Worm (Caenorhabditis elegans) whole organism, L3 larva: ENCODE results near the gene srz-95.

ENCODE experiments used
- R02D3.7 ChIP-seq: fragments of 150-350 bp; optimal IDR thresholded peaks from 2 replicates; lab custom pipeline; 2014; ENCODE audit warnings: missing biosample characterization, missing genetic modification characterization
- ZK546.5 ChIP-seq: sonication (generic microtip); optimal IDR thresholded peaks from 2 replicates; lab custom pipeline; 2017; ENCODE audit warnings: missing biosample characterization, missing genetic modification characterization
- aly-2 ChIP-seq: fragments of 150-350 bp; optimal IDR thresholded peaks from 2 replicates; lab custom pipeline; 2014; ENCODE audit warnings: missing biosample characterization, missing genetic modification characterization
- ceh-16 ChIP-seq: sonication (generic microtip); optimal IDR thresholded peaks from 2 replicates; lab custom pipeline; 2017; ENCODE audit warnings: missing biosample characterization, missing genetic modification characterization
- ceh-28 ChIP-seq: fragments of 150-350 bp; optimal IDR thresholded peaks from 2 replicates; lab custom pipeline; 2014; ENCODE audit warnings: missing biosample characterization, missing genetic modification reagents, missing genetic modification characterization
- ceh-9 ChIP-seq: sonication (generic microtip); optimal IDR thresholded peaks from 2 replicates; lab custom pipeline; 2018; ENCODE audit warnings: missing biosample characterization, missing genetic modification characterization
- daf-12 ChIP-seq: fragments of 150-350 bp; optimal IDR thresholded peaks from 2 replicates; lab custom pipeline; 2014; ENCODE audit warnings: missing biosample characterization, missing genetic modification reagents, missing genetic modification characterization
- egl-27 ChIP-seq: sonication (generic microtip); optimal IDR thresholded peaks from 4 replicates; lab custom pipeline; 2017; ENCODE audit warnings: missing biosample characterization, missing genetic modification reagents, missing genetic modification characterization
- elt-1 ChIP-seq: fragments of 150-350 bp; optimal IDR thresholded peaks from 2 replicates; lab custom pipeline; 2014; ENCODE audit warnings: missing biosample characterization, missing genetic modification characterization
- elt-2 ChIP-seq: sonication (generic microtip); optimal IDR thresholded peaks from 2 replicates; lab custom pipeline; 2016; ENCODE audit warnings: missing genetic modification reagents, mild to moderate bottlenecking, missing genetic modification characterization, missing compliant biosample characterization
- elt-3 ChIP-seq, 3 experiments: fragments of 150-350 bp in 1 of 3; sonication (generic microtip) in 2 of 3; optimal IDR thresholded peaks; 2 replicates in 2 of 3; 4 replicates in 1 of 3; lab custom pipeline; 2014 to 2017; ENCODE audit warnings: missing biosample characterization in 3 of 3, missing genetic modification characterization in 3 of 3
- eor-1 ChIP-seq, 2 experiments: fragments of 150-350 bp; optimal IDR thresholded peaks; 2 replicates each; lab custom pipeline; 2014 to 2018; ENCODE audit warnings: missing biosample characterization in 2 of 2, missing genetic modification characterization in 2 of 2
- fkh-10 ChIP-seq: sonication (generic microtip); optimal IDR thresholded peaks from 2 replicates; lab custom pipeline; 2017; ENCODE audit warnings: missing biosample characterization, missing genetic modification reagents, missing genetic modification characterization
- fkh-2 ChIP-seq: fragments of 150-350 bp; optimal IDR thresholded peaks from 2 replicates; lab custom pipeline; 2014; ENCODE audit warnings: missing biosample characterization, missing genetic modification reagents, missing genetic modification characterization
- fos-1 ChIP-seq: fragments of 150-350 bp; optimal IDR thresholded peaks from 2 replicates; lab custom pipeline; 2014; ENCODE audit warnings: missing biosample characterization, missing genetic modification characterization
- jun-1 ChIP-seq: fragments of 150-350 bp; optimal IDR thresholded peaks from 2 replicates; lab custom pipeline; 2014; ENCODE audit warnings: missing biosample characterization, missing genetic modification reagents, missing genetic modification characterization
- lin-15B ChIP-seq: fragments of 150-350 bp; optimal IDR thresholded peaks from 2 replicates; lab custom pipeline; 2014; ENCODE audit warnings: missing biosample characterization, missing genetic modification characterization
- lin-39 ChIP-seq: fragments of 150-350 bp; optimal IDR thresholded peaks from 2 replicates; lab custom pipeline; 2018; ENCODE audit warnings: missing biosample characterization, missing genetic modification reagents, missing genetic modification characterization
- lsy-12 ChIP-seq: sonication (generic microtip); optimal IDR thresholded peaks from 2 replicates; lab custom pipeline; 2016; ENCODE audit warnings: mild to moderate bottlenecking, missing genetic modification characterization, missing compliant biosample characterization
- mdl-1 ChIP-seq: fragments of 150-350 bp; optimal IDR thresholded peaks from 2 replicates; lab custom pipeline; 2014; ENCODE audit warnings: missing biosample characterization, missing genetic modification characterization
- mml-1 ChIP-seq: fragments of 150-350 bp; sonication (generic microtip); optimal IDR thresholded peaks from 3 replicates; lab custom pipeline; 2014; ENCODE audit warnings: missing biosample characterization, missing genetic modification characterization
- nfya-1 ChIP-seq: sonication (generic microtip); optimal IDR thresholded peaks from 2 replicates; lab custom pipeline; 2017; ENCODE audit warnings: missing genetic modification characterization, mild to moderate bottlenecking, missing compliant biosample characterization, antibody characterized with exemption, moderate library complexity; ENCODE audit not compliant: insufficient read depth
- nhr-11 ChIP-seq: fragments of 150-350 bp; optimal IDR thresholded peaks from 2 replicates; lab custom pipeline; 2014; ENCODE audit warnings: missing biosample characterization, missing genetic modification characterization
- nhr-23 ChIP-seq: fragments of 150-350 bp; optimal IDR thresholded peaks from 2 replicates; lab custom pipeline; 2014; ENCODE audit warnings: missing biosample characterization, missing genetic modification reagents, missing genetic modification characterization
- nhr-237 ChIP-seq: fragments of 150-350 bp; optimal IDR thresholded peaks from 2 replicates; lab custom pipeline; 2014; ENCODE audit warnings: missing biosample characterization, missing genetic modification characterization
- nhr-25 ChIP-seq: sonication (generic microtip); optimal IDR thresholded peaks from 2 replicates; lab custom pipeline; 2017; ENCODE audit warnings: missing biosample characterization, missing genetic modification characterization
- nhr-28 ChIP-seq: fragments of 150-350 bp; optimal IDR thresholded peaks from 2 replicates; lab custom pipeline; 2014; ENCODE audit warnings: missing biosample characterization, missing genetic modification characterization
- nhr-76 ChIP-seq: fragments of 150-350 bp; sonication (generic microtip); optimal IDR thresholded peaks from 5 replicates; lab custom pipeline; 2014; ENCODE audit warnings: missing biosample characterization, missing genetic modification characterization
- nhr-77 ChIP-seq: fragments of 150-350 bp; optimal IDR thresholded peaks from 2 replicates; lab custom pipeline; 2014; ENCODE audit warnings: missing biosample characterization, missing genetic modification characterization
- pha-4 ChIP-seq: fragments of 150-350 bp; optimal IDR thresholded peaks from 2 replicates; lab custom pipeline; 2014; ENCODE audit warnings: missing biosample characterization, missing genetic modification reagents, missing genetic modification characterization
- pqm-1 ChIP-seq: fragments of 150-350 bp; optimal IDR thresholded peaks from 2 replicates; lab custom pipeline; 2017; ENCODE audit warnings: missing biosample characterization, missing genetic modification characterization, inconsistent platforms
- sea-2 ChIP-seq: fragments of 150-350 bp; sonication (generic microtip); optimal IDR thresholded peaks from 4 replicates; lab custom pipeline; 2014; ENCODE audit warnings: missing biosample characterization, missing genetic modification reagents, missing genetic modification characterization
- skn-1 ChIP-seq: fragments of 150-350 bp; optimal IDR thresholded peaks from 2 replicates; lab custom pipeline; 2014; ENCODE audit warnings: missing biosample characterization, missing genetic modification characterization
- snpc-4 ChIP-seq: fragments of 150-350 bp; optimal IDR thresholded peaks from 2 replicates; lab custom pipeline; 2014; ENCODE audit warnings: missing biosample characterization, missing genetic modification characterization
- tbx-2 ChIP-seq: sonication (generic microtip); optimal IDR thresholded peaks from 2 replicates; lab custom pipeline; 2016; ENCODE audit warnings: mild to moderate bottlenecking, missing genetic modification characterization, missing compliant biosample characterization
- unc-62 ChIP-seq: fragments of 150-350 bp; sonication (generic microtip); optimal IDR thresholded peaks from 4 replicates; lab custom pipeline; 2014; ENCODE audit warnings: missing biosample characterization, missing genetic modification reagents, missing genetic modification characterization
- zag-1 ChIP-seq: fragments of 150-350 bp; optimal IDR thresholded peaks from 2 replicates; lab custom pipeline; 2014; ENCODE audit warnings: missing biosample characterization, missing genetic modification characterization
- ztf-11 ChIP-seq: fragments of 150-350 bp; optimal IDR thresholded peaks from 2 replicates; lab custom pipeline; 2014; ENCODE audit warnings: missing biosample characterization, missing genetic modification characterization

Gene srz-95

ce11 chrV:16965655-16966054 is 26.2 kb upstream of the srz-95 start, which contains the start of gene efl-1 (continued):
- TF ChIP-seq egl-27 (tag; lab: Kevin White, UChicago), result no peak
- TF ChIP-seq lin-15B (tag; lab: Kevin White, UChicago), result peak; percentile 94
- no peak for TF ChIP-seq mdl-1 (tag; lab: Kevin White, UChicago)
- no peak for TF ChIP-seq ZK546.5
- peak; percentile 7 for TF ChIP-seq fos-1 (tag; lab: Kevin White, UChicago)

ce11 chrV:16966636-16967035 is 25.2 kb upstream of the srz-95 start, which contains the start of gene fbxa-90:
fbxa-90 (plus strand) TSS chrV:16966814.
- TF ChIP-seq elt-1 (tag; lab: Kevin White, UChicago) (no peak), nhr-77 (tag; lab: Kevin White, UChicago) (no peak), skn-1 (tag; lab: Kevin White, UChicago) (no peak), ztf-11 (tag; lab: Kevin White, UChicago) (no peak), pqm-1 (tag; lab: Kevin White, UChicago) (no peak), unc-62 (GFP tag; lab: Kevin White, UChicago) (no peak), ceh-16 (tag; lab: Kevin White, UChicago) (no peak), lin-15B (tag; lab: Kevin White, UChicago) (no peak), fkh-10 (GFP tag; lab: Kevin White, UChicago) (no peak), zag-1 (tag; lab: Kevin White, UChicago) (no peak), nhr-237 (no peak), nfya-1 (tag; lab: Kevin White, UChicago) (no peak)

- TF ChIP-seq jun-1 (tag; lab: Kevin White, UChicago) (no peak), nhr-28 (tag; lab: Kevin White, UChicago) (no peak), nhr-237 (no peak), lin-39 (no peak), fkh-10 (GFP tag; lab: Kevin White, UChicago) (no peak), ZK546.5 (no peak), elt-3 (tag; optimal IDR thresholded peaks at IDR 0.05; lab: Kevin White, UChicago) (no peak), nhr-11 (tag; lab: Kevin White, UChicago) (no peak), R02D3.7 (tag; lab: Kevin White, UChicago) (no peak), tbx-2 (tag; lab: Kevin White, UChicago) (no peak), nfya-1 (tag; lab: Kevin White, UChicago) (no peak), elt-2 (tag; lab: Kevin White, UChicago) (no peak), daf-12 (no peak), egl-27 (tag; lab: Kevin White, UChicago) (no peak), eor-1 (tag; optimal IDR thresholded peaks at IDR 0.05; lab: Kevin White, UChicago) (no peak), ceh-9 (tag; lab: Kevin White, UChicago) (no peak), snpc-4 (tag; lab: Kevin White, UChicago) (no peak), sea-2 (GFP tag; lab: Kevin White, UChicago) (no peak), ceh-28 (tag; lab: Kevin White, UChicago) (no peak)
- TF ChIP-seq, all 47 proteins: peak for 0
These were observed 19.7 kb upstream of the srz-95 start, which contains the start of gene srh-119 for ce11 chrV:16972134-16972533. srh-119 (plus strand) TSS chrV:16972434.

ce11 chrV:16973338-16973737 is 18.5 kb upstream of the srz-95 start:
- TF ChIP-seq nhr-237, result no peak
- no peak for TF ChIP-seq zag-1 (tag; lab: Kevin White, UChicago)
- TF ChIP-seq nhr-25, result no peak
- no peak for TF ChIP-seq nhr-76 (tag; lab: Kevin White, UChicago)
- no peak for TF ChIP-seq ceh-9 (tag; lab: Kevin White, UChicago)
- no peak for TF ChIP-seq aly-2 (tag; lab: Kevin White, UChicago)
- no peak for TF ChIP-seq mdl-1 (tag; lab: Kevin White, UChicago)
- TF ChIP-seq fkh-2 (tag; lab: Kevin White, UChicago), result no peak
- no peak for TF ChIP-seq egl-27 (tag; lab: Kevin White, UChicago)
- TF ChIP-seq tbx-2 (tag; lab: Kevin White, UChicago), result no peak
- no peak for TF ChIP-seq lin-15B (tag; lab: Kevin White, UChicago)
- TF ChIP-seq mml-1 (tag; lab: Kevin White, UChicago), result no peak
- TF ChIP-seq pha-4 (tag; lab: Kevin White, UChicago), result no peak
- TF ChIP-seq skn-1 (tag; lab: Kevin White, UChicago), result no peak
- no peak for TF ChIP-seq elt-3 (tag; optimal IDR thresholded peaks at IDR 0.05; lab: Kevin White, UChicago)
- TF ChIP-seq lsy-12, result no peak
- TF ChIP-seq nhr-23 (tag; lab: Kevin White, UChicago), result no peak
- no peak for TF ChIP-seq ceh-28 (tag; lab: Kevin White, UChicago)
